Worm (Caenorhabditis elegans): ENCODE data around the gene dod-23.

dod-23 gene

DNA sequence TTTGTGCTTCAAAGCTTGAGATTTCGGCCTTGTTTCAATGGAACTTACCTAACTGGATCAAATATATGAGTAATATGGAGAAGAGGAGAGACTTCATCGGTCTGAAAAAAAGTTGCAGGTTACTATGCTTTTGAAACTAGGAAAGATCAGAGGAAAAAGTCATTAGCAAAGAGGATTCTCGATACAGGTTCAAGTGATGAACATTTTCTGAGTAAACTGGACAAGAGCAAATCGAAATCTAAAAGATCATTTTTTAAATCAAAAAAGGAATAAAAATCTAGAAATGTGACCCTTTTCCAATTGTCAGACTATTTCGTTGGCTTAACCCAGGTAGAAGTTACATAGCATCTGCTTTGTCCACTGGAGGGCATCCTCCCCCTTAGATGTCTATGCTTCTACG is 5.8 kb upstream of the dod-23 start, which contains the start of gene skpo-1:
skpo-1 (minus strand) TSS at position 101 of the 400 bp plus-strand sequence.
- TF ChIP-seq nhr-11 (tag; optimal IDR thresholded peaks at IDR 0.05) (no peak), fos-1 (tag; optimal IDR thresholded peaks at IDR 0.05) (no peak), elt-1 (tag; optimal IDR thresholded peaks at IDR 0.05) (no peak), unc-62 (GFP tag; optimal IDR thresholded peaks at IDR 0.05) (no peak), hmg-11 (tag; optimal IDR thresholded peaks at IDR 0.05) (no peak), skn-1 (tag; optimal IDR thresholded peaks at IDR 0.05) (no peak), nhr-43 (tag; optimal IDR thresholded peaks at IDR 0.05; ENCODE audit: poor library complexity, severe bottlenecking) (no peak), ZK546.5 (tag; optimal IDR thresholded peaks at IDR 0.05) (no peak)

ce11 chrII:8399997-8400396 is 1.0 kb upstream of the dod-23 start:
- TF ChIP-seq elt-2 (tag; optimal IDR thresholded peaks at IDR 0.05): peak; percentile 61
- TF ChIP-seq nhr-28 (tag; optimal IDR thresholded peaks at IDR 0.05): no peak
- TF ChIP-seq nhr-25 (tag; optimal IDR thresholded peaks at IDR 0.05): no peak
- TF ChIP-seq pqm-1 (tag; optimal IDR thresholded peaks at IDR 0.05): peak; percentile 44
- peak; percentile 33 for TF ChIP-seq jun-1 (tag; optimal IDR thresholded peaks at IDR 0.05)

- TF ChIP-seq zag-1 (tag; optimal IDR thresholded peaks at IDR 0.05) (no peak), nhr-77 (tag; optimal IDR thresholded peaks at IDR 0.05) (no peak), elt-1 (tag; optimal IDR thresholded peaks at IDR 0.05) (no peak)
Measured at ce11 chrII:8396041-8396440, 2.9 kb downstream of the dod-23 start, which contains the start of gene F49E12.7. Gene F49E12.7 (minus strand): TSS chrII:8396141.

ce11 chrII:8394205-8394604 is 4.8 kb downstream of the dod-23 start, which contains the start of gene F49E12.8:
Gene F49E12.8 (minus strand): TSS chrII:8394305.
- TF ChIP-seq lin-39 (tag; optimal IDR thresholded peaks at IDR 0.05): no peak
- TF ChIP-seq ceh-82 (tag; optimal IDR thresholded peaks at IDR 0.05): no peak

- TF ChIP-seq nhr-25 (tag; optimal IDR thresholded peaks at IDR 0.05) (no peak), nhr-43 (tag; optimal IDR thresholded peaks at IDR 0.05; ENCODE audit: poor library complexity, severe bottlenecking) (no peak), lin-39 (tag; optimal IDR thresholded peaks at IDR 0.05) (no peak), elt-2 (tag; optimal IDR thresholded peaks at IDR 0.05) (peak; percentile 49), egl-27 (tag; optimal IDR thresholded peaks at IDR 0.05) (no peak), R02D3.7 (tag; optimal IDR thresholded peaks at IDR 0.05) (no peak), aly-2 (tag; optimal IDR thresholded peaks at IDR 0.05) (no peak), pqm-1 (tag; optimal IDR thresholded peaks at IDR 0.05) (peak; percentile 73)
Measured at ce11 chrII:8392215-8392614, 6.7 kb downstream of the dod-23 start.

DNA sequence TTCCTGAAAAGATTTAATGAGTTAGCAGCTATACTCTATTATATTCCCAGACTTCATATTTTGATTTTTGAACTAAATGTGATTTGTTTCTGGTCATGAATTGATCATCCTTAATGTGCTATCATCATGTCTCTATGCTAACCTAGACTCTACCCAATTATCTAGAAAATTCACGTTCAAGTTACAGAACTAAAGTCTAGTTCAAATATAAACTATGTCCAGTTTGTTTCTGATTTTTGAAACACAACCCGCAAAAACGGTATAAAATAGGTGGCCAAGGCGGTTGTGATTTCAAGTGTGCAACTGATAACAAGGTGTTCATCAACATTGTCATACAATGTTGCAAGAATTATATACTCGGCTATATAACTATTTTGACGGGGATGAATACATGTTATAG is 8.2 kb downstream of the dod-23 start, which contains the start of gene F49E12.10:
F49E12.10 (plus strand) TSS at position 301 of the 400 bp plus-strand sequence.
- TF ChIP-seq unc-39 (tag; optimal IDR thresholded peaks at IDR 0.05) (no peak), pqm-1 (tag; optimal IDR thresholded peaks at IDR 0.05) (peak; percentile 41), elt-1 (tag; optimal IDR thresholded peaks at IDR 0.05) (no peak), ceh-9 (tag; optimal IDR thresholded peaks at IDR 0.05) (no peak), elt-2 (tag; optimal IDR thresholded peaks at IDR 0.05) (peak; percentile 39), fos-1 (tag; optimal IDR thresholded peaks at IDR 0.05) (no peak), egl-5 (tag; optimal IDR thresholded peaks at IDR 0.05) (no peak)

DNA sequence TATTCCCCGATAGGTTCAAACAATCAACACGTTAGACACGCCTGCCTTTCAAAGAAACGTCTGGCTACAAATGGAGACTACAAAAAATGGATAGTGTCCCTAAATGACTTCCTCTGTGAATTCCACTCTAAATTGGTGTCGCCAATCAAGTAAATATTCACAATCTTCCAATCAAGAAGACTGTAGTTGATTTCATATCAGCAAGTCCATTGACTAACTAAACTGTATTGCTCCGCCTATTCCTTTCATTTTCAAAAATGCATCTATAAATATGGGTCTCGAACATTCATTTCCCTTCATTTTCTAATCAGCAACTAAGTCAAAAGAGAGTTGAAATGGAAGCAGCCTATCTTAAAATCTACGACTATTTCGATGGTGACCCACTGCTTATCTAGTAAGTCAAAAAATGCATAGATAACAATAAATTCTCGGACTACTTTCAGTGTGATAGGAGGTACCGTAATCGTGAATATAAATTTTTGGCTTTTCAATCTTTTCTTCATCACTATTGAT is 10.9 kb downstream of the dod-23 start, which contains the start of gene drd-1:
drd-1 (plus strand) TSS at position 51 of the 513 bp plus-strand sequence.
- TF ChIP-seq elt-2 (tag; optimal IDR thresholded peaks at IDR 0.05) (peak; percentile 98), pqm-1 (tag; optimal IDR thresholded peaks at IDR 0.05) (peak; percentile 97), snpc-4 (tag; optimal IDR thresholded peaks at IDR 0.05) (no peak), fos-1 (tag; optimal IDR thresholded peaks at IDR 0.05) (peak; percentile 56), jun-1 (tag; optimal IDR thresholded peaks at IDR 0.05) (peak; percentile 27)

ce11 chrII:8386897-8387296 is 12.1 kb downstream of the dod-23 start:
- TF ChIP-seq nhr-76 (tag; optimal IDR thresholded peaks at IDR 0.05) (no peak), nhr-23 (tag; optimal IDR thresholded peaks at IDR 0.05) (no peak), elt-2 (tag; optimal IDR thresholded peaks at IDR 0.05) (peak; percentile 83), ceh-16 (tag; optimal IDR thresholded peaks at IDR 0.05) (no peak), snpc-4 (tag; optimal IDR thresholded peaks at IDR 0.05) (no peak), pqm-1 (tag; optimal IDR thresholded peaks at IDR 0.05) (peak; percentile 89), nhr-12 (tag; optimal IDR thresholded peaks at IDR 0.05) (no peak), jun-1 (tag; optimal IDR thresholded peaks at IDR 0.05) (peak; percentile 28)

Measured in whole organism, L3 larva.